Worm (Caenorhabditis elegans): Measurements from ENCODE around the gene mix-1.

DNA sequence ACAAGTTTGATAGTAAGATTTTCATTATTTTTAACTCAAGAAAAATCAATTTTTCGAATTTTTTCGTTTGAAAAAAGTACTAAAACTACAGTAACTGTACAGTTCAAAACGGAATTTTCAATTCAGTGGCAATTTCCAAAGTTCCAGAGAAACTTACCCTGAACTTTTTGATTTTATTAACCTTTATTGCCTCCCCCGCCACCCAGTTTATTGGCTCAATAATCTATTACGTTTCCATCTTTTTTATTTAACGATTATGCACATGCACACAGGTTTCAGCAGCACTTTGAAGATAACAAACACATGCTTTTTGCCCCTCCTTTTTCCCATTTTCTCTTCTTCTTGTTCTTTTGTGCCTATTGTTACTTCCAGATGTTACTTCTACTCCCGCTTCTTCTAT is 56.6 kb downstream of the mix-1 start, which contains the start of gene lurp-1:
- TF ChIP-seq hlh-8 (tag; optimal IDR thresholded peaks at IDR 0.05), result no peak
- TF ChIP-seq pha-4 (tag; optimal IDR thresholded peaks at IDR 0.05), result no peak
- TF ChIP-seq unc-86 (tag; optimal IDR thresholded peaks at IDR 0.05), result no peak
- no peak for TF ChIP-seq pat-9 (tag; optimal IDR thresholded peaks at IDR 0.05)
- no peak for TF ChIP-seq dmd-4 (tag; optimal IDR thresholded peaks at IDR 0.05; ENCODE audit: borderline replicate concordance)
- TF ChIP-seq nfya-1 (tag; optimal IDR thresholded peaks at IDR 0.05), result no peak
- TF ChIP-seq lin-11 (tag; optimal IDR thresholded peaks at IDR 0.05), result no peak
- TF ChIP-seq ceh-9 (tag; optimal IDR thresholded peaks at IDR 0.05), result no peak
- TF ChIP-seq ref-2 (tag; optimal IDR thresholded peaks at IDR 0.05), result no peak
- TF ChIP-seq hlh-30 (tag; optimal IDR thresholded peaks at IDR 0.05; ENCODE audit: insufficient read depth), result no peak
- no peak for TF ChIP-seq pax-1 (tag; optimal IDR thresholded peaks at IDR 0.05)
- TF ChIP-seq fax-1 (tag; optimal IDR thresholded peaks at IDR 0.05), result no peak
